Worm (Caenorhabditis elegans) whole organism, L2 larva: ENCODE measurements around the gene R10E11.9.

Source experiments
- C34F6.9 ChIP-seq: fragments of 150-350 bp; optimal IDR thresholded peaks from 2 replicates; lab custom pipeline; 2014; ENCODE audit warnings: missing biosample characterization, missing genetic modification characterization
- F13H6.1 ChIP-seq: sonication (generic microtip); optimal IDR thresholded peaks from 2 replicates; lab custom pipeline; 2016; ENCODE audit warnings: missing genetic modification characterization, missing compliant biosample characterization
- R02D3.7 ChIP-seq: fragments of 150-350 bp; optimal IDR thresholded peaks from 2 replicates; lab custom pipeline; 2014; ENCODE audit warnings: missing biosample characterization, missing genetic modification characterization
- Y55F3AM.14 ChIP-seq: fragments of 200-800 bp; sonication (Bioruptor generic); optimal IDR thresholded peaks from 2 replicates; lab custom pipeline; 2018; ENCODE audit warnings: mild to moderate bottlenecking, missing genetic modification characterization, missing compliant biosample characterization
- ZK546.5 ChIP-seq: sonication (generic microtip); optimal IDR thresholded peaks from 2 replicates; lab custom pipeline; 2017; ENCODE audit warnings: missing biosample characterization, missing genetic modification characterization
- alr-1 ChIP-seq: fragments of 150-350 bp; optimal IDR thresholded peaks from 2 replicates; lab custom pipeline; 2014; ENCODE audit warnings: missing biosample characterization, missing genetic modification characterization
- ama-1 ChIP-seq: fragments of 150-350 bp; optimal IDR thresholded peaks from 2 replicates; lab custom pipeline; 2018; ENCODE audit warnings: inconsistent platforms
- blmp-1 ChIP-seq: sonication (generic microtip); optimal IDR thresholded peaks from 2 replicates; lab custom pipeline; 2017; ENCODE audit warnings: missing genetic modification characterization, mild to moderate bottlenecking, missing compliant biosample characterization, antibody characterized with exemption, moderate library complexity; ENCODE audit not compliant: insufficient read depth
- ceh-16 ChIP-seq: fragments of 150-350 bp; optimal IDR thresholded peaks from 2 replicates; lab custom pipeline; 2014; ENCODE audit warnings: missing biosample characterization, missing genetic modification characterization
- ceh-82 ChIP-seq: fragments of 150-350 bp; optimal IDR thresholded peaks from 2 replicates; lab custom pipeline; 2014; ENCODE audit warnings: missing biosample characterization, missing genetic modification characterization
- crh-2 ChIP-seq: sonication (generic microtip); optimal IDR thresholded peaks from 2 replicates; lab custom pipeline; 2017; ENCODE audit warnings: missing biosample characterization, missing genetic modification characterization
- dmd-4 ChIP-seq: sonication (generic microtip); optimal IDR thresholded peaks from 2 replicates; lab custom pipeline; 2017; ENCODE audit warnings: missing biosample characterization, missing genetic modification characterization
- egl-27 ChIP-seq: sonication (generic microtip); optimal IDR thresholded peaks from 3 replicates; lab custom pipeline; 2017; ENCODE audit warnings: missing biosample characterization, missing genetic modification reagents, missing genetic modification characterization
- elt-1 ChIP-seq: fragments of 150-350 bp; optimal IDR thresholded peaks from 2 replicates; lab custom pipeline; 2014; ENCODE audit warnings: missing biosample characterization, missing genetic modification characterization
- elt-3 ChIP-seq: sonication (generic microtip); optimal IDR thresholded peaks from 2 replicates; lab custom pipeline; 2017; ENCODE audit warnings: missing biosample characterization, missing genetic modification characterization
- fos-1 ChIP-seq: fragments of 150-350 bp; optimal IDR thresholded peaks from 2 replicates; lab custom pipeline; 2014; ENCODE audit warnings: missing biosample characterization, missing genetic modification characterization
- gmeb-1 ChIP-seq: fragments of 150-350 bp; optimal IDR thresholded peaks from 2 replicates; lab custom pipeline; 2014; ENCODE audit warnings: missing biosample characterization, missing genetic modification characterization
- lin-11 ChIP-seq: fragments of 150-350 bp; sonication (generic microtip); optimal IDR thresholded peaks from 2 replicates; lab custom pipeline; 2014; ENCODE audit warnings: missing biosample characterization, missing genetic modification characterization, inconsistent platforms, mixed read lengths
- lin-13 ChIP-seq: fragments of 150-350 bp; optimal IDR thresholded peaks from 2 replicates; lab custom pipeline; 2014; ENCODE audit warnings: missing biosample characterization, missing genetic modification reagents, missing genetic modification characterization
- lin-39 ChIP-seq: fragments of 150-350 bp; optimal IDR thresholded peaks from 2 replicates; lab custom pipeline; 2014; ENCODE audit warnings: missing biosample characterization, missing genetic modification reagents, missing genetic modification characterization
- lsy-2 ChIP-seq, 2 experiments: fragments of 150-350 bp in 1 of 2; sonication (generic microtip) in 1 of 2; optimal IDR thresholded peaks; 2 replicates each; lab custom pipeline; 2014 to 2017; ENCODE audit warnings: missing biosample characterization in 2 of 2, missing genetic modification characterization in 2 of 2
- mab-5 ChIP-seq: fragments of 150-350 bp; optimal IDR thresholded peaks from 2 replicates; lab custom pipeline; 2014; ENCODE audit warnings: missing biosample characterization, missing genetic modification characterization
- mbf-1 ChIP-seq: sonication (generic microtip); optimal IDR thresholded peaks from 2 replicates; lab custom pipeline; 2017; ENCODE audit warnings: missing biosample characterization, missing genetic modification characterization
- mdl-1 ChIP-seq, 2 experiments: fragments of 150-350 bp in 1 of 2; sonication (generic microtip) in 1 of 2; optimal IDR thresholded peaks; 2 replicates each; lab custom pipeline; 2017; ENCODE audit warnings: missing biosample characterization in 2 of 2, missing genetic modification characterization in 2 of 2
- nhr-10 ChIP-seq: sonication (generic microtip); optimal IDR thresholded peaks from 2 replicates; lab custom pipeline; 2017; ENCODE audit warnings: missing biosample characterization, missing genetic modification characterization
- nhr-129 ChIP-seq: fragments of 150-350 bp; optimal IDR thresholded peaks from 2 replicates; lab custom pipeline; 2014; ENCODE audit warnings: missing biosample characterization, missing genetic modification characterization
- nhr-21 ChIP-seq: fragments of 150-350 bp; optimal IDR thresholded peaks from 2 replicates; lab custom pipeline; 2014; ENCODE audit warnings: missing biosample characterization, missing genetic modification characterization
- nhr-23 ChIP-seq: fragments of 150-350 bp; optimal IDR thresholded peaks from 2 replicates; lab custom pipeline; 2014; ENCODE audit warnings: missing biosample characterization, missing genetic modification reagents, missing genetic modification characterization
- nhr-25 ChIP-seq: fragments of 150-350 bp; sonication (generic microtip); optimal IDR thresholded peaks from 3 replicates; lab custom pipeline; 2014; ENCODE audit warnings: missing biosample characterization, missing genetic modification characterization
- nhr-6 ChIP-seq: fragments of 150-350 bp; optimal IDR thresholded peaks from 2 replicates; lab custom pipeline; 2014; ENCODE audit warnings: missing biosample characterization, missing genetic modification characterization
- nhr-77 ChIP-seq: fragments of 150-350 bp; optimal IDR thresholded peaks from 2 replicates; lab custom pipeline; 2014; ENCODE audit warnings: missing biosample characterization, missing genetic modification characterization
- skn-1 ChIP-seq: sonication (generic microtip); optimal IDR thresholded peaks from 2 replicates; lab custom pipeline; 2017; ENCODE audit warnings: missing biosample characterization, missing genetic modification characterization
- sma-3 ChIP-seq: sonication (generic microtip); optimal IDR thresholded peaks from 2 replicates; lab custom pipeline; 2016; ENCODE audit warnings: missing genetic modification reagents, missing genetic modification characterization, missing compliant biosample characterization
- sma-9 ChIP-seq, 2 experiments: fragments of 150-350 bp in 1 of 2; sonication (generic microtip) in 1 of 2; optimal IDR thresholded peaks; 2 replicates each; lab custom pipeline; 2014 to 2016; ENCODE audit warnings: missing genetic modification characterization in 2 of 2, mild to moderate bottlenecking in 1 of 2, missing biosample characterization in 1 of 2, missing compliant biosample characterization in 1 of 2, missing genetic modification reagents in 1 of 2, moderate library complexity in 1 of 2
- snpc-4 ChIP-seq: fragments of 150-350 bp; optimal IDR thresholded peaks from 2 replicates; lab custom pipeline; 2014; ENCODE audit warnings: missing biosample characterization, missing genetic modification characterization
- unc-39 ChIP-seq: fragments of 150-350 bp; optimal IDR thresholded peaks from 2 replicates; lab custom pipeline; 2014; ENCODE audit warnings: missing biosample characterization, missing genetic modification characterization
- unc-55 ChIP-seq: fragments of 150-350 bp; sonication (generic microtip); optimal IDR thresholded peaks from 3 replicates; lab custom pipeline; 2014; ENCODE audit warnings: missing biosample characterization, missing genetic modification reagents, missing genetic modification characterization
- unc-62 ChIP-seq: fragments of 150-350 bp; optimal IDR thresholded peaks from 2 replicates; lab custom pipeline; 2014; ENCODE audit warnings: missing biosample characterization, missing genetic modification reagents, missing genetic modification characterization
- zag-1 ChIP-seq: fragments of 150-350 bp; optimal IDR thresholded peaks from 2 replicates; lab custom pipeline; 2014; ENCODE audit warnings: missing biosample characterization, missing genetic modification characterization
- ztf-1 ChIP-seq: fragments of 200-800 bp; sonication (Bioruptor generic); conservative IDR thresholded peaks from 2 replicates; pipeline ENCODE4 v1.3.6; 2022; ENCODE audit warnings: missing genetic modification characterization, missing compliant biosample characterization
- ztf-11 ChIP-seq: sonication (generic microtip); optimal IDR thresholded peaks from 2 replicates; lab custom pipeline; 2017; ENCODE audit warnings: missing biosample characterization, missing genetic modification characterization
- ztf-4 ChIP-seq: fragments of 150-350 bp; optimal IDR thresholded peaks from 2 replicates; lab custom pipeline; 2014; ENCODE audit warnings: missing biosample characterization, missing genetic modification characterization

Gene R10E11.9

ce11 chrIII:9813146-9813545 is 19.7 kb upstream of the R10E11.9 start, which contains the start of gene ZK632.14:
ZK632.14 (plus strand) TSS chrIII:9813446.
- TF ChIP-seq mab-5 (tag; lab: Kevin White, UChicago) (no peak), ama-1 (lab: Kevin White, UChicago) (no peak), lin-11 (tag; lab: Kevin White, UChicago) (no peak), unc-39 (tag; lab: Kevin White, UChicago) (no peak), nhr-6 (tag; lab: Kevin White, UChicago) (no peak), mbf-1 (tag; lab: Kevin White, UChicago) (no peak), lin-13 (GFP tag; lab: Kevin White, UChicago) (no peak), egl-27 (tag; lab: Kevin White, UChicago) (no peak), nhr-10 (no peak), ceh-16 (tag; lab: Kevin White, UChicago) (no peak)

ce11 chrIII:9808179-9808578 is 14.7 kb upstream of the R10E11.9 start, which contains the start of gene gtap-2:
gtap-2 (plus strand) TSS chrIII:9808544.
- TF ChIP-seq blmp-1: no peak
- peak; percentile 15 for TF ChIP-seq sma-9 (GFP tag; optimal IDR thresholded peaks at IDR 0.05; lab: Kevin White, UChicago)
- TF ChIP-seq sma-9 (tag; optimal IDR thresholded peaks at IDR 0.05; lab: Kevin White, UChicago): no peak
- peak; percentile 69 for TF ChIP-seq C34F6.9 (tag; lab: Kevin White, UChicago)
- TF ChIP-seq lin-13 (GFP tag; lab: Kevin White, UChicago): no peak
- no peak for TF ChIP-seq dmd-4 (tag; lab: Kevin White, UChicago)
- TF ChIP-seq unc-55: peak; percentile 64
- TF ChIP-seq ZK546.5: no peak
- peak in 1 of 2 experiments; percentile 65 for TF ChIP-seq lsy-2 (tag; optimal IDR thresholded peaks at IDR 0.05; lab: Kevin White, UChicago)

- TF ChIP-seq ceh-16 (tag; lab: Kevin White, UChicago): no peak
- peak; percentile 3 for TF ChIP-seq Y55F3AM.14 (GFP tag; lab: Kevin White, UChicago)
- TF ChIP-seq zag-1 (tag; lab: Kevin White, UChicago): no peak
- TF ChIP-seq mdl-1 (tag; optimal IDR thresholded peaks at IDR 0.05; lab: Kevin White, UChicago): peak in 1 of 2 experiments; percentile 28
- no peak for TF ChIP-seq nhr-6 (tag; lab: Kevin White, UChicago)
- TF ChIP-seq elt-1 (tag; lab: Kevin White, UChicago): no peak
- no peak for TF ChIP-seq nhr-23 (tag; lab: Kevin White, UChicago)
- TF ChIP-seq unc-62 (GFP tag; lab: Kevin White, UChicago): no peak
- no peak for TF ChIP-seq mab-5 (tag; lab: Kevin White, UChicago)
- TF ChIP-seq nhr-25: peak; percentile 75
- TF ChIP-seq nhr-77: no peak
- no peak for TF ChIP-seq nhr-10
- TF ChIP-seq fos-1: no peak
- no peak for TF ChIP-seq ZK546.5
- TF ChIP-seq F13H6.1 (tag; lab: Kevin White, UChicago): no peak
- no peak for TF ChIP-seq elt-3
- peak; percentile 23 for TF ChIP-seq crh-2 (tag; lab: Kevin White, UChicago)
- TF ChIP-seq dmd-4 (tag; lab: Kevin White, UChicago): no peak
- TF ChIP-seq gmeb-1 (tag; lab: Kevin White, UChicago): peak; percentile 52
- TF ChIP-seq ztf-4 (tag; lab: Kevin White, UChicago): peak; percentile 14
- no peak for TF ChIP-seq alr-1
- no peak for TF ChIP-seq skn-1
- peak; percentile 13 for TF ChIP-seq nhr-129 (tag; lab: Kevin White, UChicago)
- TF ChIP-seq blmp-1: peak; percentile 46
- no peak for TF ChIP-seq egl-27 (tag; lab: Kevin White, UChicago)
- TF ChIP-seq ceh-82: no peak
- TF ChIP-seq unc-55: no peak
- TF ChIP-seq sma-9 (GFP tag; optimal IDR thresholded peaks at IDR 0.05; lab: Kevin White, UChicago): peak; percentile 62
- no peak for TF ChIP-seq sma-9 (tag; optimal IDR thresholded peaks at IDR 0.05; lab: Kevin White, UChicago)
- TF ChIP-seq lsy-2 (tag; optimal IDR thresholded peaks at IDR 0.05; lab: Kevin White, UChicago): peak in 1 of 2 experiments; percentile 26
- TF ChIP-seq R02D3.7 (tag; lab: Kevin White, UChicago): no peak
- no peak for TF ChIP-seq ztf-1 (GFP tag; lab: Robert Waterston, UW)
- TF ChIP-seq ztf-11 (tag; lab: Kevin White, UChicago): no peak
- TF ChIP-seq lin-11 (tag; lab: Kevin White, UChicago): no peak
- peak; percentile 61 for TF ChIP-seq sma-3 (GFP tag; lab: Kevin White, UChicago)
- peak; percentile 80 for TF ChIP-seq ama-1 (lab: Kevin White, UChicago)
- no peak for TF ChIP-seq lin-39 (tag; lab: Kevin White, UChicago)
- no peak for TF ChIP-seq snpc-4 (tag; lab: Kevin White, UChicago)
- TF ChIP-seq nhr-21 (tag; lab: Kevin White, UChicago): peak; percentile 63
Observed at ce11 chrIII:9807560-9808046, 14.2 kb upstream of the R10E11.9 start.
